Worm (Caenorhabditis elegans) whole organism, L3 larva: ENCODE measurements around the gene F54E2.1.

ENCODE experiments used
- ZK546.5 ChIP-seq: sonication (generic microtip); optimal IDR thresholded peaks from 2 replicates; lab custom pipeline; 2017; ENCODE audit warnings: missing biosample characterization, missing genetic modification characterization
- aly-2 ChIP-seq: fragments of 150-350 bp; optimal IDR thresholded peaks from 2 replicates; lab custom pipeline; 2014; ENCODE audit warnings: missing biosample characterization, missing genetic modification characterization
- ama-1 ChIP-seq: fragments of 150-350 bp; optimal IDR thresholded peaks from 2 replicates; lab custom pipeline; 2018
- ceh-28 ChIP-seq: fragments of 150-350 bp; optimal IDR thresholded peaks from 2 replicates; lab custom pipeline; 2014; ENCODE audit warnings: missing biosample characterization, missing genetic modification reagents, missing genetic modification characterization
- daf-12 ChIP-seq: fragments of 150-350 bp; optimal IDR thresholded peaks from 2 replicates; lab custom pipeline; 2014; ENCODE audit warnings: missing biosample characterization, missing genetic modification reagents, missing genetic modification characterization
- egl-5 ChIP-seq: fragments of 150-350 bp; optimal IDR thresholded peaks from 2 replicates; lab custom pipeline; 2017; ENCODE audit warnings: missing biosample characterization, missing genetic modification reagents, missing genetic modification characterization, inconsistent platforms
- elt-1 ChIP-seq: fragments of 150-350 bp; optimal IDR thresholded peaks from 2 replicates; lab custom pipeline; 2014; ENCODE audit warnings: missing biosample characterization, missing genetic modification characterization
- elt-2 ChIP-seq: sonication (generic microtip); optimal IDR thresholded peaks from 2 replicates; lab custom pipeline; 2016; ENCODE audit warnings: missing genetic modification reagents, mild to moderate bottlenecking, missing genetic modification characterization, missing compliant biosample characterization
- elt-3 ChIP-seq, 3 experiments: fragments of 150-350 bp in 1 of 3; sonication (generic microtip) in 2 of 3; optimal IDR thresholded peaks; 2 replicates in 2 of 3; 4 replicates in 1 of 3; lab custom pipeline; 2014 to 2017; ENCODE audit warnings: missing biosample characterization in 3 of 3, missing genetic modification characterization in 3 of 3
- eor-1 ChIP-seq, 2 experiments: fragments of 150-350 bp; optimal IDR thresholded peaks; 2 replicates each; lab custom pipeline; 2014 to 2018; ENCODE audit warnings: missing biosample characterization in 2 of 2, missing genetic modification characterization in 2 of 2
- fkh-10 ChIP-seq: sonication (generic microtip); optimal IDR thresholded peaks from 2 replicates; lab custom pipeline; 2017; ENCODE audit warnings: missing biosample characterization, missing genetic modification reagents, missing genetic modification characterization
- fkh-2 ChIP-seq: fragments of 150-350 bp; optimal IDR thresholded peaks from 2 replicates; lab custom pipeline; 2014; ENCODE audit warnings: missing biosample characterization, missing genetic modification reagents, missing genetic modification characterization
- fos-1 ChIP-seq: fragments of 150-350 bp; optimal IDR thresholded peaks from 2 replicates; lab custom pipeline; 2014; ENCODE audit warnings: missing biosample characterization, missing genetic modification characterization
- jun-1 ChIP-seq: fragments of 150-350 bp; optimal IDR thresholded peaks from 2 replicates; lab custom pipeline; 2014; ENCODE audit warnings: missing biosample characterization, missing genetic modification reagents, missing genetic modification characterization
- lin-15B ChIP-seq: fragments of 150-350 bp; optimal IDR thresholded peaks from 2 replicates; lab custom pipeline; 2014; ENCODE audit warnings: missing biosample characterization, missing genetic modification characterization
- lin-39 ChIP-seq: fragments of 150-350 bp; optimal IDR thresholded peaks from 2 replicates; lab custom pipeline; 2018; ENCODE audit warnings: missing biosample characterization, missing genetic modification reagents, missing genetic modification characterization
- lsy-12 ChIP-seq: sonication (generic microtip); optimal IDR thresholded peaks from 2 replicates; lab custom pipeline; 2016; ENCODE audit warnings: mild to moderate bottlenecking, missing genetic modification characterization, missing compliant biosample characterization
- mdl-1 ChIP-seq: fragments of 150-350 bp; optimal IDR thresholded peaks from 2 replicates; lab custom pipeline; 2014; ENCODE audit warnings: missing biosample characterization, missing genetic modification characterization
- mml-1 ChIP-seq: fragments of 150-350 bp; sonication (generic microtip); optimal IDR thresholded peaks from 3 replicates; lab custom pipeline; 2014; ENCODE audit warnings: missing biosample characterization, missing genetic modification characterization
- nhr-11 ChIP-seq: fragments of 150-350 bp; optimal IDR thresholded peaks from 2 replicates; lab custom pipeline; 2014; ENCODE audit warnings: missing biosample characterization, missing genetic modification characterization
- nhr-12 ChIP-seq: fragments of 150-350 bp; optimal IDR thresholded peaks from 2 replicates; lab custom pipeline; 2014; ENCODE audit warnings: missing biosample characterization, missing genetic modification characterization
- nhr-237 ChIP-seq: fragments of 150-350 bp; optimal IDR thresholded peaks from 2 replicates; lab custom pipeline; 2014; ENCODE audit warnings: missing biosample characterization, missing genetic modification characterization
- nhr-25 ChIP-seq: sonication (generic microtip); optimal IDR thresholded peaks from 2 replicates; lab custom pipeline; 2017; ENCODE audit warnings: missing biosample characterization, missing genetic modification characterization
- nhr-28 ChIP-seq: fragments of 150-350 bp; optimal IDR thresholded peaks from 2 replicates; lab custom pipeline; 2014; ENCODE audit warnings: missing biosample characterization, missing genetic modification characterization
- nhr-67 ChIP-seq: fragments of 150-350 bp; optimal IDR thresholded peaks from 2 replicates; lab custom pipeline; 2014; ENCODE audit warnings: missing biosample characterization, missing genetic modification characterization
- nhr-76 ChIP-seq: fragments of 150-350 bp; sonication (generic microtip); optimal IDR thresholded peaks from 5 replicates; lab custom pipeline; 2014; ENCODE audit warnings: missing biosample characterization, missing genetic modification characterization
- nhr-77 ChIP-seq: fragments of 150-350 bp; optimal IDR thresholded peaks from 2 replicates; lab custom pipeline; 2014; ENCODE audit warnings: missing biosample characterization, missing genetic modification characterization
- pha-4 ChIP-seq: fragments of 150-350 bp; optimal IDR thresholded peaks from 2 replicates; lab custom pipeline; 2014; ENCODE audit warnings: missing biosample characterization, missing genetic modification reagents, missing genetic modification characterization
- pqm-1 ChIP-seq: fragments of 150-350 bp; optimal IDR thresholded peaks from 2 replicates; lab custom pipeline; 2017; ENCODE audit warnings: missing biosample characterization, missing genetic modification characterization, inconsistent platforms
- sea-2 ChIP-seq: fragments of 150-350 bp; sonication (generic microtip); optimal IDR thresholded peaks from 4 replicates; lab custom pipeline; 2014; ENCODE audit warnings: missing biosample characterization, missing genetic modification reagents, missing genetic modification characterization
- snpc-4 ChIP-seq: fragments of 150-350 bp; optimal IDR thresholded peaks from 2 replicates; lab custom pipeline; 2014; ENCODE audit warnings: missing biosample characterization, missing genetic modification characterization
- tbx-2 ChIP-seq: sonication (generic microtip); optimal IDR thresholded peaks from 2 replicates; lab custom pipeline; 2016; ENCODE audit warnings: mild to moderate bottlenecking, missing genetic modification characterization, missing compliant biosample characterization
- unc-39 ChIP-seq: sonication (generic microtip); optimal IDR thresholded peaks from 4 replicates; lab custom pipeline; 2017; ENCODE audit warnings: missing biosample characterization, missing genetic modification characterization
- unc-62 ChIP-seq: fragments of 150-350 bp; sonication (generic microtip); optimal IDR thresholded peaks from 4 replicates; lab custom pipeline; 2014; ENCODE audit warnings: missing biosample characterization, missing genetic modification reagents, missing genetic modification characterization
- ztf-11 ChIP-seq: fragments of 150-350 bp; optimal IDR thresholded peaks from 2 replicates; lab custom pipeline; 2014; ENCODE audit warnings: missing biosample characterization, missing genetic modification characterization
- ztf-4 ChIP-seq: fragments of 150-350 bp; optimal IDR thresholded peaks from 2 replicates; lab custom pipeline; 2014; ENCODE audit warnings: missing biosample characterization, missing genetic modification characterization

Gene F54E2.1

DNA sequence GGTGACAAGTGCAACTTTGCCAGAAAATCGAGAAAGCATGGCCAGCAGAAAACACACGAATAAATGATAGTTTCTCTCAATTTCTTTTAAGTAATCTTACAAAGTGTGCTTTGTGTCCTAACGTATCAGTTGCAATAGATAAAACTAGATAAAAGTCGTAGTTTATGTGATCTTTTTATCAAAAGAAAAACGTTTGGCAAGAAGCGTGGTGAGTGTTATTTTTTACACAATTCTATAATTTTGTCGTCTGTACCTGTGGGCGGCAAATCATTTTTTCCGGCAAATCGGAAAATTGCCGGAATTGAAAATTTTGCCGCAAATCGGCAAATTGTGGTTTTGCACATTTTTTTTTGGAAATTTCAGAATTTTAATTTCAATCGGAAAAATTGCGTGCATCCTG lies 42.7 kb upstream of the F54E2.1 start, which contains the start of gene R05D8.9:
TSS of gene R05D8.9 (minus strand) at position 101 of the 400 bp plus-strand sequence.
- TF ChIP-seq nhr-25 (tag; lab: Kevin White, UChicago) = no peak
- no peak for TF ChIP-seq lin-39 (tag; lab: Kevin White, UChicago)
- no peak for TF ChIP-seq fkh-10 (GFP tag; lab: Kevin White, UChicago)
- no peak for TF ChIP-seq ztf-11 (tag; lab: Kevin White, UChicago)
- no peak for TF ChIP-seq fos-1 (tag; lab: Kevin White, UChicago)
- no peak for TF ChIP-seq lin-15B (tag; lab: Kevin White, UChicago)
- TF ChIP-seq jun-1 = no peak
- TF ChIP-seq nhr-12 (tag; lab: Kevin White, UChicago) = no peak
- no peak for TF ChIP-seq pha-4 (tag; lab: Kevin White, UChicago)
- TF ChIP-seq aly-2 = no peak

- TF ChIP-seq egl-5 (tag; lab: Kevin White, UChicago) (no peak), tbx-2 (tag; lab: Kevin White, UChicago) (no peak), unc-39 (tag; lab: Kevin White, UChicago) (no peak), eor-1 (tag; optimal IDR thresholded peaks at IDR 0.05; lab: Kevin White, UChicago) (no peak), elt-1 (tag; lab: Kevin White, UChicago) (no peak), ama-1 (lab: Kevin White, UChicago) (no peak), ztf-11 (tag; lab: Kevin White, UChicago) (no peak), pqm-1 (tag; lab: Kevin White, UChicago) (no peak), nhr-237 (tag; lab: Kevin White, UChicago) (no peak), sea-2 (GFP tag; lab: Kevin White, UChicago) (no peak), nhr-11 (tag; lab: Kevin White, UChicago) (no peak), nhr-67 (tag; lab: Kevin White, UChicago) (no peak)
- TF ChIP-seq, all 47 proteins: peak for 0
Measured at ce11 chrV:2769754-2770153, 40.4 kb upstream of the F54E2.1 start, which contains the start of gene dhs-15. TSS of gene dhs-15 (minus strand) at chrV:2769854.

ce11 chrV:2771560-2771959 lies 38.6 kb upstream of the F54E2.1 start, which contains the start of gene srh-56:
TSS of gene srh-56 (plus strand) at chrV:2771860.
- TF ChIP-seq elt-3 (tag; optimal IDR thresholded peaks at IDR 0.05; lab: Kevin White, UChicago) (no peak), unc-62 (GFP tag; lab: Kevin White, UChicago) (no peak), ztf-4 (tag; lab: Kevin White, UChicago) (no peak), nhr-67 (tag; lab: Kevin White, UChicago) (no peak)

DNA sequence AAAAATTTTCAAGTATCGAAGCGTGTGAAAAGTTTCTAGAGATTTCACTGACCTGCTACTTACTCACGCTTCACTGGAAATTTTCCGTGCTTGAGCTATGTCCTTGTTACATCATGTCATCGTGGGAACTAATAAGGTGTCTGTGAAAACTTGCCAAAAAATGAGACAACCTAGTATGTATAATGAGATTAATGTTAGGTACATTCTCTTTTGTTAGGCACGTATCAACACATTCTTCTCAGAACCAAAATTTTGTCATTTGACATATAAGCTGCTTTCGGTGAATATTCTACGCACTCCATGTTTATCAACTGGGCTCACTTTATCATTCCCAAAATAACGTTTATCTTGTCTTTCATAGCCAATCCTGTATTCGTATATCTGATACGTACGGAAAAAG lies 36.2 kb upstream of the F54E2.1 start, which contains the start of gene srj-18:
TSS of gene srj-18 (plus strand) at position 301 of the 400 bp plus-strand sequence.
- no peak for TF ChIP-seq ztf-4 (tag; lab: Kevin White, UChicago)
- TF ChIP-seq ZK546.5 (tag; lab: Kevin White, UChicago) = no peak
- no peak for TF ChIP-seq lsy-12
- no peak for TF ChIP-seq fos-1 (tag; lab: Kevin White, UChicago)
- TF ChIP-seq mml-1 (tag; lab: Kevin White, UChicago) = no peak
- no peak for TF ChIP-seq snpc-4 (tag; lab: Kevin White, UChicago)
- TF ChIP-seq unc-39 (tag; lab: Kevin White, UChicago) = no peak
- no peak for TF ChIP-seq mdl-1 (tag; lab: Kevin White, UChicago)

ce11 chrV:2780786-2781185 lies 29.4 kb upstream of the F54E2.1 start, which contains the start of gene R05D8.11:
TSS of gene R05D8.11 (minus strand) at chrV:2780886.
- TF ChIP-seq ZK546.5 (tag; lab: Kevin White, UChicago) (no peak), pha-4 (tag; lab: Kevin White, UChicago) (no peak), nhr-25 (tag; lab: Kevin White, UChicago) (no peak), unc-39 (tag; lab: Kevin White, UChicago) (no peak), elt-2 (tag; lab: Kevin White, UChicago) (no peak), fkh-2 (tag; lab: Kevin White, UChicago) (no peak), elt-1 (tag; lab: Kevin White, UChicago) (no peak), daf-12 (tag; lab: Kevin White, UChicago) (no peak), nhr-12 (tag; lab: Kevin White, UChicago) (no peak), mml-1 (tag; lab: Kevin White, UChicago) (no peak), nhr-76 (tag; lab: Kevin White, UChicago) (no peak), nhr-77 (no peak), unc-62 (GFP tag; lab: Kevin White, UChicago) (no peak), lin-15B (tag; lab: Kevin White, UChicago) (no peak), ceh-28 (tag; lab: Kevin White, UChicago) (no peak), nhr-237 (tag; lab: Kevin White, UChicago) (no peak), tbx-2 (tag; lab: Kevin White, UChicago) (no peak), jun-1 (no peak), fos-1 (tag; lab: Kevin White, UChicago) (no peak), nhr-28 (tag; lab: Kevin White, UChicago) (no peak)
